Worm (Caenorhabditis elegans): ENCODE measurements around the gene Y39A1C.1.

- peak; percentile 62 for TF ChIP-seq mep-1 (tag; optimal IDR thresholded peaks at IDR 0.05)
- no peak for TF ChIP-seq nhr-237 (tag; optimal IDR thresholded peaks at IDR 0.05)
- no peak for TF ChIP-seq unc-39 (tag; optimal IDR thresholded peaks at IDR 0.05)
- no peak for TF ChIP-seq ceh-39 (tag; optimal IDR thresholded peaks at IDR 0.05)
Measured at ce11 chrIII:10818364-10818763, 36.9 kb upstream of the Y39A1C.1 start.

All from whole organism, mixed stage, embryonic.